Fruit fly (Drosophila melanogaster): ENCODE measurements around the gene CG12541.

DNA sequence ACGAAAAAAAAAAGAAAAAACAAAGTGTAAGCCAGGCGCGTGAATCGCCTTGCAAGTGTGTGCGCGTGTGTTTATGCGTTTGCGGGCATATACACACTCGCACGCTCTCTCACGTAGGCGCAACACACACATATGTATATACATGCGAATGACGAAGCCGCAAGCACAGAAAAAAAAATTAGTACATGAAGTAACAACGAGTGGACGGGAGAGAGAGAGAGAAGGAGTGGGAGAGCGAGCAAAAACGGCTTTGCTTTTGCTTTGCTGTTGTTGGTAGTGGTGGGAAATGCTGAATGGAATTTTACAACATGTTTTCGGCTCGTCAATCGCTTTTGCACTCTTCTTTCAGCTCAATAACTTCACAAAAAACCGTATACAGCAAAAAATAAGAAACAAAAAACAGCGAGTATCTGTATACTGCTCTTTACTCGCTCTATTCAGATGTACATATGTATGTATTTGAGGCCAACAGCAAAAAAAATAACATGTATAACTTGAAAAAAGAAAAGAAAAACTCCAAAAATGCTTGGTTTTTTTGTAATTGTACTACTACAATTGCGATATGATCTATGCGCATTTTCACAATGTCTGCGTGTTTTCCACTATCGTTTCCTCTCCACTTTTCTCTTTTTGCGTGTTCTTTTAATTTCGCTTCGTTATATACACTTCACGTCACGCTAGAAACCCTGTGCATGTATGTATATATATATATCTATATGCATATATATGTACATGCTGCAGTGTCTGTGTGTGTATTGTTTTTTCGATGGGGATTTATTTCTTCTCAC is 31.4 kb upstream of the CG12541 start:
- TF ChIP-seq dsx (GFP tag; optimal IDR thresholded peaks at IDR 0.05; ENCODE audit: poor library complexity, severe bottlenecking) (no peak), Eip75B (GFP tag; optimal IDR thresholded peaks at IDR 0.05) (no peak), Smox (GFP tag; optimal IDR thresholded peaks at IDR 0.05) (no peak)
